Worm (Caenorhabditis elegans): ENCODE measurements around the gene cpg-7.

cpg-7 gene

DNA sequence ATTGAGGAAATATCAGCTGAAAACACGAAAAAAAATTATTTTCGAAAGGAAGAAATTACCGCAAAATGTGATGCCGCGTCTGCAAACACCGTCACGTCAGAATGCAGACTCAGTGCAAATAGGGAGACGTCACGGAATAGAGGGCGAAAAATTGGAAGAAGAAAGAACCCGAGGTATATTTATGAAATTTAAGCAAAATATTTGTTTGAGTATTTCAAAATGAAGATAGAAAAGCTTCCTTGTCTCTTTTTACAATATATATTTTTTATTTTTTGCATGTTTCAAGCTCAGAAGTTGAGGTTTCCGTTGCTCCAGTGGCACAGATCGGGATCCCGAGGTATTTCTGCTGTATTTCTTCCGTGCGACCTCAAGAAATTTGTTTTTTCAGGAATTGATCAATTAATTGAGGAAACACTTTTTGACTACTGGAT is 34.8 kb upstream of the cpg-7 start, which contains the start of gene W03H9.2 (continued):
- TF ChIP-seq ZK337.2 (GFP tag; IDR thresholded peaks at IDR 0.05) (no peak), unc-39 (tag; optimal IDR thresholded peaks at IDR 0.05) (no peak), F10B5.3 (tag; optimal IDR thresholded peaks at IDR 0.05) (no peak), F44E2.7 (GFP tag; IDR thresholded peaks at IDR 0.05) (no peak), daf-16 (GFP tag; optimal IDR thresholded peaks at IDR 0.05) (no peak), daf-16 (tag; optimal IDR thresholded peaks at IDR 0.05) (peak; percentile 9), nhr-77 (tag; optimal IDR thresholded peaks at IDR 0.05) (peak; percentile 75), lsy-2 (tag; optimal IDR thresholded peaks at IDR 0.05) (peak in 1 of 2 experiments; percentile 71), ceh-32 (tag; optimal IDR thresholded peaks at IDR 0.05; ENCODE audit: poor library complexity) (no peak), ama-1 (optimal IDR thresholded peaks at IDR 0.05) (no peak), mxl-3 (GFP tag; optimal IDR thresholded peaks at IDR 0.05) (peak; percentile 44), egl-43 (GFP tag; IDR thresholded peaks at IDR 0.05) (0 out of 2 replicates have a peak, but pooled peaks have one; percentile 41), dmd-6 (GFP tag; IDR thresholded peaks at IDR 0.05) (peak; percentile 57), tra-1 (GFP tag; IDR thresholded peaks at IDR 0.05) (no peak), nhr-11 (tag; optimal IDR thresholded peaks at IDR 0.05) (no peak), duxl-1 (tag; optimal IDR thresholded peaks at IDR 0.05; ENCODE audit: poor library complexity) (peak; percentile 25), mdl-1 (tag; optimal IDR thresholded peaks at IDR 0.05) (no peak), lin-39 (tag; optimal IDR thresholded peaks at IDR 0.05) (no peak), daf-19 (GFP tag; conservative IDR thresholded peaks at IDR 0.05) (no peak), fos-1 (tag; optimal IDR thresholded peaks at IDR 0.05) (no peak), lim-7 (GFP tag; IDR thresholded peaks at IDR 0.05) (no peak), ceh-28 (tag; optimal IDR thresholded peaks at IDR 0.05) (no peak), snpc-1.2 (GFP tag; IDR thresholded peaks at IDR 0.05) (no peak), rbr-2 (tag; optimal IDR thresholded peaks at IDR 0.05) (peak; percentile 65), F37D6.2 (tag; optimal IDR thresholded peaks at IDR 0.05) (peak; percentile 59), Y75B8A.6 (GFP tag; IDR thresholded peaks at IDR 0.05) (no peak), hlh-11 (tag; optimal IDR thresholded peaks at IDR 0.05) (peak; percentile 49), ztf-7 (tag; optimal IDR thresholded peaks at IDR 0.05) (no peak), R02D3.7 (tag; optimal IDR thresholded peaks at IDR 0.05) (no peak), zag-1 (tag; optimal IDR thresholded peaks at IDR 0.05) (no peak), hif-1 (tag; optimal IDR thresholded peaks at IDR 0.05) (peak in 1 of 2 experiments; percentile 90), pha-4 (GFP tag; IDR thresholded peaks at IDR 0.05) (peak; percentile 58; the same call in 1 of the 2 replicates), pha-4 (tag; optimal IDR thresholded peaks at IDR 0.05) (no peak), snpc-4 (tag; optimal IDR thresholded peaks at IDR 0.05) (no peak), sdz-12 (GFP tag; optimal IDR thresholded peaks at IDR 0.05) (peak; percentile 62), Y48G9A.11 (GFP tag; IDR thresholded peaks at IDR 0.05) (no peak), ztf-11 (tag; optimal IDR thresholded peaks at IDR 0.05) (no peak), arid-1 (GFP tag; conservative IDR thresholded peaks at IDR 0.05) (0 out of 2 replicates have a peak, but pooled peaks have one; percentile 9), ceh-62 (tag; optimal IDR thresholded peaks at IDR 0.05) (no peak), zip-2 (tag; optimal IDR thresholded peaks at IDR 0.05) (no peak), lin-38 (GFP tag; IDR thresholded peaks at IDR 0.05) (peak; percentile 80), skn-1 (tag; optimal IDR thresholded peaks at IDR 0.05) (no peak), ZK546.5 (tag; optimal IDR thresholded peaks at IDR 0.05) (no peak), nhr-237 (tag; optimal IDR thresholded peaks at IDR 0.05) (no peak), tag-97 (GFP tag; IDR thresholded peaks at IDR 0.05) (no peak), unc-62 (GFP tag; optimal IDR thresholded peaks at IDR 0.05 in 1 of 2) (no peak), unc-62 (tag; optimal IDR thresholded peaks at IDR 0.05) (no peak), php-3 (GFP tag; IDR thresholded peaks at IDR 0.05) (no peak), lin-15B (tag; optimal IDR thresholded peaks at IDR 0.05) (no peak), unc-130 (GFP tag; optimal IDR thresholded peaks at IDR 0.05) (peak; percentile 58), F26F4.8 (GFP tag; conservative IDR thresholded peaks at IDR 0.05) (no peak), nhr-6 (tag; optimal IDR thresholded peaks at IDR 0.05) (no peak), D1046.2 (GFP tag; IDR thresholded peaks at IDR 0.05) (no peak), zfp-3 (GFP tag; conservative IDR thresholded peaks at IDR 0.05) (no peak)

Measured in whole organism, L4 larva.